Worm (Caenorhabditis elegans) whole organism, mixed stage, embryonic: Measurements from ENCODE around the gene C27D8.1.
"Not testable (repeated sequence)": the region's sequence is repeated elsewhere in the genome, so short reads cannot be mapped to it uniquely, and the experiment has no call there.

Experiments used
- M03D4.4 ChIP-seq: sonication (generic microtip); optimal IDR thresholded peaks from 2 replicates; lab custom pipeline; 2017; ENCODE audit warnings: mild to moderate bottlenecking, missing genetic modification characterization, missing compliant biosample characterization
- blmp-1 ChIP-seq: fragments of 150-350 bp; optimal IDR thresholded peaks from 2 replicates; lab custom pipeline; 2014; ENCODE audit warnings: missing biosample characterization, missing genetic modification characterization
- ceh-39 ChIP-seq: fragments of 150-350 bp; optimal IDR thresholded peaks from 2 replicates; lab custom pipeline; 2014; ENCODE audit warnings: missing biosample characterization, missing genetic modification characterization
- ceh-83 ChIP-seq: fragments of 200-800 bp; sonication (Bioruptor generic); optimal IDR thresholded peaks from 2 replicates; lab custom pipeline; 2018; ENCODE audit warnings: mild to moderate bottlenecking, missing genetic modification characterization, missing compliant biosample characterization
- ces-1 ChIP-seq: fragments of 150-350 bp; optimal IDR thresholded peaks from 2 replicates; lab custom pipeline; 2014; ENCODE audit warnings: missing biosample characterization, missing genetic modification reagents, missing genetic modification characterization
- cnd-1 ChIP-seq: fragments of 200-800 bp; sonication (Bioruptor generic); optimal IDR thresholded peaks from 2 replicates; lab custom pipeline; 2018; ENCODE audit warnings: mild to moderate bottlenecking, missing genetic modification characterization, missing compliant biosample characterization
- drap-1 ChIP-seq: fragments of 200-800 bp; sonication (Bioruptor generic); optimal IDR thresholded peaks from 3 replicates; lab custom pipeline; 2018; ENCODE audit warnings: mild to moderate bottlenecking, missing genetic modification characterization, missing compliant biosample characterization
- elt-1 ChIP-seq: sonication (generic microtip); optimal IDR thresholded peaks from 2 replicates; lab custom pipeline; 2017; ENCODE audit warnings: missing genetic modification characterization, mild to moderate bottlenecking, missing compliant biosample characterization, antibody characterized with exemption, moderate library complexity, borderline replicate concordance; ENCODE audit not compliant: insufficient read depth
- elt-3 ChIP-seq: fragments of 150-350 bp; optimal IDR thresholded peaks from 2 replicates; lab custom pipeline; 2014; ENCODE audit warnings: missing biosample characterization, missing genetic modification characterization
- flh-1 ChIP-seq: fragments of 200-800 bp; sonication (Bioruptor generic); optimal IDR thresholded peaks from 2 replicates; lab custom pipeline; 2018; ENCODE audit warnings: mild to moderate bottlenecking, missing genetic modification characterization, moderate library complexity, missing compliant biosample characterization
- ham-2 ChIP-seq: fragments of 200-800 bp; sonication (Bioruptor generic); optimal IDR thresholded peaks from 2 replicates; lab custom pipeline; 2018; ENCODE audit warnings: mild to moderate bottlenecking, missing genetic modification characterization, missing compliant biosample characterization
- hlh-1 ChIP-seq: fragments of 150-350 bp; optimal IDR thresholded peaks from 2 replicates; lab custom pipeline; 2014; ENCODE audit warnings: missing biosample characterization, missing genetic modification reagents, missing genetic modification characterization
- lin-13 ChIP-seq: fragments of 150-350 bp; optimal IDR thresholded peaks from 2 replicates; lab custom pipeline; 2014; ENCODE audit warnings: missing biosample characterization, missing genetic modification characterization
- lin-32 ChIP-seq: fragments of 200-800 bp; sonication (Bioruptor generic); optimal IDR thresholded peaks from 2 replicates; lab custom pipeline; 2018; ENCODE audit warnings: mild to moderate bottlenecking, missing genetic modification characterization, missing compliant biosample characterization
- lsy-2 ChIP-seq: fragments of 150-350 bp; optimal IDR thresholded peaks from 2 replicates; lab custom pipeline; 2014; ENCODE audit warnings: missing biosample characterization, missing genetic modification characterization
- mab-5 ChIP-seq: fragments of 150-350 bp; optimal IDR thresholded peaks from 2 replicates; lab custom pipeline; 2014; ENCODE audit warnings: missing biosample characterization, missing genetic modification characterization
- mep-1 ChIP-seq: fragments of 150-350 bp; optimal IDR thresholded peaks from 2 replicates; lab custom pipeline; 2017; ENCODE audit warnings: missing biosample characterization, missing genetic modification reagents, missing genetic modification characterization, inconsistent platforms
- mls-2 ChIP-seq: sonication (generic microtip); optimal IDR thresholded peaks from 2 replicates; lab custom pipeline; 2016; ENCODE audit warnings: mild to moderate bottlenecking, missing genetic modification characterization, moderate library complexity, missing compliant biosample characterization
- nhr-12 ChIP-seq: fragments of 150-350 bp; optimal IDR thresholded peaks from 2 replicates; lab custom pipeline; 2014; ENCODE audit warnings: missing biosample characterization, missing genetic modification characterization
- nhr-2 ChIP-seq: fragments of 150-350 bp; optimal IDR thresholded peaks from 2 replicates; lab custom pipeline; 2014; ENCODE audit warnings: missing biosample characterization, missing genetic modification characterization
- nhr-237 ChIP-seq: fragments of 150-350 bp; optimal IDR thresholded peaks from 2 replicates; lab custom pipeline; 2014; ENCODE audit warnings: missing biosample characterization, missing genetic modification characterization
- nhr-28 ChIP-seq: fragments of 150-350 bp; optimal IDR thresholded peaks from 2 replicates; lab custom pipeline; 2014; ENCODE audit warnings: missing biosample characterization, missing genetic modification characterization
- nhr-76 ChIP-seq: sonication (generic microtip); optimal IDR thresholded peaks from 2 replicates; lab custom pipeline; 2017; ENCODE audit warnings: missing biosample characterization, missing genetic modification characterization
- pha-4 ChIP-seq: fragments of 150-350 bp; optimal IDR thresholded peaks from 2 replicates; lab custom pipeline; 2018; ENCODE audit warnings: missing biosample characterization, missing genetic modification reagents, missing genetic modification characterization
- sem-2 ChIP-seq: fragments of 200-800 bp; sonication (Bioruptor generic); optimal IDR thresholded peaks from 2 replicates; lab custom pipeline; 2018; ENCODE audit warnings: mild to moderate bottlenecking, missing genetic modification characterization, missing compliant biosample characterization
- snpc-4 ChIP-seq: fragments of 150-350 bp; optimal IDR thresholded peaks from 2 replicates; lab custom pipeline; 2014; ENCODE audit warnings: missing biosample characterization, missing genetic modification characterization
- sptf-1 ChIP-seq: sonication (generic microtip); optimal IDR thresholded peaks from 2 replicates; lab custom pipeline; 2017; ENCODE audit warnings: mild to moderate bottlenecking, missing genetic modification characterization, moderate library complexity, missing compliant biosample characterization
- tbx-8 ChIP-seq: fragments of 200-800 bp; sonication (Bioruptor generic); optimal IDR thresholded peaks from 2 replicates; lab custom pipeline; 2018; ENCODE audit warnings: mild to moderate bottlenecking, missing genetic modification characterization, moderate library complexity, missing compliant biosample characterization
- unc-120 ChIP-seq: sonication (generic microtip); optimal IDR thresholded peaks from 2 replicates; lab custom pipeline; 2017; ENCODE audit warnings: missing genetic modification characterization, missing compliant biosample characterization; ENCODE audit not compliant: poor library complexity, severe bottlenecking
- unc-39 ChIP-seq: fragments of 150-350 bp; optimal IDR thresholded peaks from 2 replicates; lab custom pipeline; 2014; ENCODE audit warnings: missing biosample characterization, missing genetic modification characterization
- unc-62 ChIP-seq: fragments of 150-350 bp; optimal IDR thresholded peaks from 2 replicates; lab custom pipeline; 2014; ENCODE audit warnings: missing biosample characterization, missing genetic modification reagents, missing genetic modification characterization
- zip-8 ChIP-seq: fragments of 150-350 bp; optimal IDR thresholded peaks from 2 replicates; lab custom pipeline; 2014; ENCODE audit warnings: missing biosample characterization, missing genetic modification characterization
- ztf-11 ChIP-seq: fragments of 150-350 bp; optimal IDR thresholded peaks from 2 replicates; lab custom pipeline; 2014; ENCODE audit warnings: missing biosample characterization, missing genetic modification characterization

C27D8.1 gene

ce11 chrIV:12717531-12717930 lies at the start of gene C27D8.1:
Gene C27D8.1, plus strand, starts transcription at chrIV:12717831.
- TF ChIP-seq nhr-2 (no peak), elt-3 (tag; lab: Kevin White, UChicago) (no peak), ham-2 (no peak)

- TF ChIP-seq mab-5 (tag; lab: Kevin White, UChicago) (no peak), snpc-4 (tag; lab: Kevin White, UChicago) (no peak), nhr-237 (tag; lab: Kevin White, UChicago) (no peak), flh-1 (GFP tag; lab: Kevin White, UChicago) (no peak), ham-2 (no peak), unc-120 (tag; lab: Kevin White, UChicago) (no peak), unc-62 (GFP tag; lab: Kevin White, UChicago) (no peak), ceh-39 (tag; lab: Kevin White, UChicago) (no peak), zip-8 (no peak), mls-2 (tag; lab: Kevin White, UChicago) (no peak), pha-4 (tag; lab: Kevin White, UChicago) (no peak), unc-39 (no peak), sem-2 (GFP tag; lab: Kevin White, UChicago) (no peak), drap-1 (GFP tag; lab: Kevin White, UChicago) (no peak)
These were observed 42.9 kb upstream of the C27D8.1 start, which contains the start of gene T23B5.4 for ce11 chrIV:12674700-12675099. Gene T23B5.4, plus strand, starts transcription at chrIV:12675000.

ce11 chrIV:12677137-12677536 lies 40.5 kb upstream of the C27D8.1 start, which contains the start of gene T23B5.6:
Gene T23B5.6, minus strand, starts transcription at chrIV:12677237.
- not testable (repeated sequence) for TF ChIP-seq tbx-8 (GFP tag; lab: Kevin White, UChicago); lin-13 (tag; lab: Kevin White, UChicago); cnd-1 (tag; lab: Kevin White, UChicago)

ce11 chrIV:12684341-12684740 lies 33.3 kb upstream of the C27D8.1 start, which contains the start of gene prmt-9:
Gene prmt-9, minus strand, starts transcription at chrIV:12684378.
- TF ChIP-seq lsy-2 (tag; lab: Kevin White, UChicago) (no peak), mls-2 (tag; lab: Kevin White, UChicago) (no peak), ztf-11 (tag; lab: Kevin White, UChicago) (no peak), nhr-76 (no peak), lin-32 (GFP tag; lab: Kevin White, UChicago) (no peak), tbx-8 (GFP tag; lab: Kevin White, UChicago) (no peak), drap-1 (GFP tag; lab: Kevin White, UChicago) (no peak), ceh-39 (tag; lab: Kevin White, UChicago) (no peak), hlh-1 (tag; lab: Kevin White, UChicago) (no peak), nhr-12 (tag; lab: Kevin White, UChicago) (no peak), nhr-237 (tag; lab: Kevin White, UChicago) (no peak), ham-2 (no peak), elt-1 (tag; lab: Kevin White, UChicago) (no peak), sem-2 (GFP tag; lab: Kevin White, UChicago) (no peak), mab-5 (tag; lab: Kevin White, UChicago) (no peak)

ce11 chrIV:12684826-12685594 lies 32.6 kb upstream of the C27D8.1 start:
- no peak for TF ChIP-seq unc-62 (GFP tag; lab: Kevin White, UChicago)
- peak; percentile 5 for TF ChIP-seq blmp-1
- no peak for TF ChIP-seq lin-13 (tag; lab: Kevin White, UChicago)
- TF ChIP-seq ceh-83 (GFP tag; lab: Kevin White, UChicago) = no peak

- TF ChIP-seq sptf-1 (tag; lab: Kevin White, UChicago) (no peak), nhr-2 (peak; percentile 46), cnd-1 (tag; lab: Kevin White, UChicago) (peak; percentile 85), mep-1 (tag; lab: Kevin White, UChicago) (peak; percentile 30), M03D4.4 (tag; lab: Kevin White, UChicago) (no peak), nhr-28 (tag; lab: Kevin White, UChicago) (no peak), nhr-237 (tag; lab: Kevin White, UChicago) (no peak), drap-1 (GFP tag; lab: Kevin White, UChicago) (no peak), pha-4 (tag; lab: Kevin White, UChicago) (no peak), tbx-8 (GFP tag; lab: Kevin White, UChicago) (no peak), ceh-39 (tag; lab: Kevin White, UChicago) (no peak), unc-62 (GFP tag; lab: Kevin White, UChicago) (peak; percentile 70), lin-32 (GFP tag; lab: Kevin White, UChicago) (peak; percentile 75), blmp-1 (no peak), hlh-1 (tag; lab: Kevin White, UChicago) (peak; percentile 58), ces-1 (GFP tag; lab: Kevin White, UChicago) (peak; percentile 20), lsy-2 (tag; lab: Kevin White, UChicago) (no peak)
- TF ChIP-seq, all 35 proteins: peak for 7
These were observed 31.8 kb upstream of the C27D8.1 start for ce11 chrIV:12685827-12686226.
